Fruit fly (Drosophila melanogaster) whole organism, prepupa: ENCODE data around the gene oc.

Source experiments
- CG10631 ChIP-seq: fragments of 200-800 bp; sonication (Bioruptor generic); optimal IDR thresholded peaks from 2 replicates; lab custom pipeline; 2016; ENCODE audit warnings: missing biosample characterization, missing genetic modification characterization
- CG11762 ChIP-seq: fragments of 200-800 bp; sonication (Bioruptor generic); optimal IDR thresholded peaks from 3 replicates; lab custom pipeline; 2016; ENCODE audit warnings: missing biosample characterization, missing genetic modification characterization; ENCODE audit not compliant: insufficient read depth
- CG4318 ChIP-seq: fragments of 200-800 bp; sonication (Bioruptor generic); optimal IDR thresholded peaks from 3 replicates; lab custom pipeline; 2017; ENCODE audit warnings: missing biosample characterization, mild to moderate bottlenecking, missing genetic modification characterization
- CG9139 ChIP-seq: fragments of 200-800 bp; sonication (Bioruptor generic); optimal IDR thresholded peaks from 3 replicates; lab custom pipeline; 2017; ENCODE audit warnings: missing biosample characterization, mild to moderate bottlenecking, missing genetic modification characterization
- Ets21C ChIP-seq: fragments of 200-800 bp; sonication (Bioruptor generic); optimal IDR thresholded peaks from 3 replicates; lab custom pipeline; 2016; ENCODE audit warnings: missing biosample characterization, missing genetic modification characterization
- Gug ChIP-seq: fragments of 200-800 bp; sonication (Bioruptor generic); IDR thresholded peaks from 2 replicates; pipeline ENCODE4 v1.3.6; 2022; ENCODE audit warnings: missing biosample characterization, missing genetic modification characterization
- OdsH ChIP-seq: fragments of 200-800 bp; sonication (Bioruptor generic); optimal IDR thresholded peaks from 3 replicates; lab custom pipeline; 2016; ENCODE audit warnings: missing biosample characterization, missing genetic modification characterization
- acj6 ChIP-seq: fragments of 200-800 bp; sonication (Bioruptor generic); optimal IDR thresholded peaks from 3 replicates; lab custom pipeline; 2016; ENCODE audit warnings: missing biosample characterization, missing genetic modification characterization
- cyc ChIP-seq: fragments of 200-800 bp; sonication (Bioruptor generic); optimal IDR thresholded peaks from 3 replicates; lab custom pipeline; 2016; ENCODE audit warnings: missing biosample characterization, missing genetic modification characterization
- eg ChIP-seq: fragments of 200-800 bp; sonication (Bioruptor generic); IDR thresholded peaks from 3 replicates; pipeline ENCODE4 v1.3.6; 2022; ENCODE audit warnings: missing biosample characterization, missing genetic modification characterization
- fd85E ChIP-seq: fragments of 200-800 bp; sonication (Bioruptor generic); optimal IDR thresholded peaks from 3 replicates; lab custom pipeline; 2016; ENCODE audit warnings: missing biosample characterization, missing genetic modification characterization

DNA sequence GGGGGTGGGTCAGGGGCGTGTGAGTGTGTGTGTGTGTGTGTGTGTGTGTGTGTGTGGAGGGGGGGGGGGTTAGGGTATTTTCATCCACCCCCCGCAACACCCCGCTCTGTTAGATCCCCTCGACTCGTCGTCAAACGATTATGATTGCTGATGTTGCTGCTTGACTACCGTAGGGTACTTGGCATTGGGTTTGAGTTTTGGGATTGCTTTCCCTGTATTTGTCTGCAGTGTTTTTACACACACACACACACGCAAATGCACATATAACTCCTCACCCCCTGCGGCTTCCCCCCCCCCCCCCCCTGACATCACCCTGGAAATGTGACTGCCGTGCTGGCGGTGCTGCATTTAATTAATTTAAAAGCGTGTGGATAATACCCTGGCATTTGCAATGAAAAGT lies 28.1 kb downstream of the oc start:
- TF ChIP-seq CG4318 (no peak), OdsH (GFP tag; lab: Kevin White, UChicago) (no peak), cyc (GFP tag; lab: Kevin White, UChicago) (no peak), CG10631 (GFP tag; lab: Kevin White, UChicago) (no peak), fd85E (GFP tag; lab: Kevin White, UChicago) (no peak), CG9139 (no peak), Gug (GFP tag; lab: Robert Waterston, UW) (no peak), acj6 (GFP tag; lab: Kevin White, UChicago) (no peak), CG11762 (no peak), eg (no peak), Ets21C (GFP tag; lab: Kevin White, UChicago) (no peak)
